Worm (Caenorhabditis elegans) whole organism, late embryonic: ENCODE data around the gene F35G12.12.

Source experiments
- F13H6.1 ChIP-seq: sonication (generic microtip); optimal IDR thresholded peaks from 2 replicates; lab custom pipeline; 2016; ENCODE audit warnings: missing genetic modification characterization, missing compliant biosample characterization
- T23F11.4 ChIP-seq: fragments of 200-800 bp; sonication (Bioruptor generic); optimal IDR thresholded peaks from 2 replicates; lab custom pipeline; 2018; ENCODE audit warnings: mild to moderate bottlenecking, missing genetic modification characterization, missing compliant biosample characterization
- Y22D7AL.16 ChIP-seq: sonication (generic microtip); optimal IDR thresholded peaks from 2 replicates; lab custom pipeline; 2016; ENCODE audit warnings: missing genetic modification characterization, missing compliant biosample characterization
- ama-1 ChIP-seq: fragments of 150-350 bp; optimal IDR thresholded peaks from 2 replicates; lab custom pipeline; 2014
- ceh-19 ChIP-seq: fragments of 200-800 bp; sonication (Bioruptor generic); optimal IDR thresholded peaks from 2 replicates; lab custom pipeline; 2018; ENCODE audit warnings: mild to moderate bottlenecking, missing genetic modification characterization, missing compliant biosample characterization
- ceh-24 ChIP-seq: sonication (generic microtip); optimal IDR thresholded peaks from 2 replicates; lab custom pipeline; 2016; ENCODE audit warnings: mild to moderate bottlenecking, missing genetic modification characterization, missing compliant biosample characterization
- ceh-30 ChIP-seq: fragments of 150-350 bp; optimal IDR thresholded peaks from 2 replicates; lab custom pipeline; 2014; ENCODE audit warnings: missing biosample characterization, missing genetic modification characterization
- ceh-31 ChIP-seq: sonication (generic microtip); optimal IDR thresholded peaks from 2 replicates; lab custom pipeline; 2016; ENCODE audit warnings: missing genetic modification characterization, missing compliant biosample characterization
- ceh-34 ChIP-seq: sonication (generic microtip); optimal IDR thresholded peaks from 2 replicates; lab custom pipeline; 2016; ENCODE audit warnings: mild to moderate bottlenecking, missing genetic modification characterization, missing compliant biosample characterization
- ceh-45 ChIP-seq: fragments of 200-800 bp; sonication (Bioruptor generic); IDR thresholded peaks from 2 replicates; pipeline ENCODE4 v1.3.6; 2022; ENCODE audit warnings: missing genetic modification reagents, missing genetic modification characterization, missing compliant biosample characterization
- ceh-6 ChIP-seq: fragments of 200-800 bp; sonication (Bioruptor generic); optimal IDR thresholded peaks from 2 replicates; lab custom pipeline; 2018; ENCODE audit warnings: mild to moderate bottlenecking, missing genetic modification characterization, missing compliant biosample characterization
- dve-1 ChIP-seq: sonication (generic microtip); optimal IDR thresholded peaks from 2 replicates; lab custom pipeline; 2017; ENCODE audit warnings: antibody characterized with exemption, mild to moderate bottlenecking, missing genetic modification characterization, missing compliant biosample characterization
- elt-2 ChIP-seq: sonication (generic microtip); optimal IDR thresholded peaks from 2 replicates; lab custom pipeline; 2016; ENCODE audit warnings: missing genetic modification reagents, missing genetic modification characterization, missing compliant biosample characterization
- eyg-1 ChIP-seq: sonication (generic microtip); optimal IDR thresholded peaks from 2 replicates; lab custom pipeline; 2016; ENCODE audit warnings: missing genotype, missing genetic modification characterization, missing compliant biosample characterization
- hlh-15 ChIP-seq: sonication (generic microtip); optimal IDR thresholded peaks from 2 replicates; lab custom pipeline; 2016; ENCODE audit warnings: missing genetic modification characterization, missing compliant biosample characterization
- hlh-8 ChIP-seq: sonication (generic microtip); optimal IDR thresholded peaks from 2 replicates; lab custom pipeline; 2016; ENCODE audit warnings: missing genotype, missing genetic modification characterization, missing compliant biosample characterization
- lim-6 ChIP-seq: sonication (generic microtip); optimal IDR thresholded peaks from 2 replicates; lab custom pipeline; 2016; ENCODE audit warnings: missing genetic modification characterization, missing compliant biosample characterization
- lin-11 ChIP-seq: fragments of 200-800 bp; sonication (Bioruptor generic); optimal IDR thresholded peaks from 2 replicates; lab custom pipeline; 2018; ENCODE audit warnings: mild to moderate bottlenecking, missing genetic modification characterization, missing compliant biosample characterization
- mec-3 ChIP-seq: sonication (generic microtip); optimal IDR thresholded peaks from 2 replicates; lab custom pipeline; 2016; ENCODE audit warnings: borderline replicate concordance, missing genetic modification characterization, missing compliant biosample characterization
- nfya-1 ChIP-seq: sonication (generic microtip); optimal IDR thresholded peaks from 2 replicates; lab custom pipeline; 2017; ENCODE audit warnings: missing genetic modification characterization, mild to moderate bottlenecking, missing compliant biosample characterization, antibody characterized with exemption, moderate library complexity
- nhr-232 ChIP-seq: sonication (generic microtip); optimal IDR thresholded peaks from 2 replicates; lab custom pipeline; 2016; ENCODE audit warnings: missing genetic modification characterization, missing compliant biosample characterization
- pax-1 ChIP-seq: fragments of 150-350 bp; optimal IDR thresholded peaks from 2 replicates; lab custom pipeline; 2014; ENCODE audit warnings: missing biosample characterization, missing genetic modification characterization
- rnt-1 ChIP-seq: sonication (generic microtip); optimal IDR thresholded peaks from 2 replicates; lab custom pipeline; 2016; ENCODE audit warnings: missing genetic modification characterization, missing compliant biosample characterization
- sox-2 ChIP-seq: fragments of 200-800 bp; sonication (Bioruptor generic); IDR thresholded peaks from 2 replicates; pipeline ENCODE4 v1.3.6; 2022; ENCODE audit warnings: missing genetic modification reagents, missing genetic modification characterization, missing compliant biosample characterization
- syd-9 ChIP-seq: sonication (generic microtip); optimal IDR thresholded peaks from 2 replicates; lab custom pipeline; 2016; ENCODE audit warnings: mild to moderate bottlenecking, missing genetic modification characterization, moderate library complexity, missing compliant biosample characterization
- tbx-2 ChIP-seq: sonication (generic microtip); optimal IDR thresholded peaks from 2 replicates; lab custom pipeline; 2016; ENCODE audit warnings: missing genetic modification characterization, missing compliant biosample characterization
- tbx-7 ChIP-seq: sonication (generic microtip); optimal IDR thresholded peaks from 2 replicates; lab custom pipeline; 2016; ENCODE audit warnings: missing genotype, missing genetic modification characterization, missing compliant biosample characterization
- unc-3 ChIP-seq, 2 experiments: fragments of 200-800 bp in 1 of 2; sonication (Bioruptor generic) in 1 of 2; sonication (generic microtip) in 1 of 2; conservative IDR thresholded peaks in 1 of 2; optimal IDR thresholded peaks in 1 of 2; 2 replicates each; pipeline versions ENCODE4 v1.3.6 to Lab custom; 2016 to 2022; ENCODE audit warnings: missing compliant biosample characterization in 2 of 2, missing genetic modification characterization in 2 of 2, missing genetic modification reagents in 1 of 2
- unc-42 ChIP-seq: sonication (generic microtip); optimal IDR thresholded peaks from 2 replicates; lab custom pipeline; 2016; ENCODE audit warnings: missing genotype, missing genetic modification characterization, missing compliant biosample characterization
- unc-55 ChIP-seq: sonication (generic microtip); optimal IDR thresholded peaks from 2 replicates; lab custom pipeline; 2017; ENCODE audit warnings: missing biosample characterization, missing genetic modification reagents, missing genetic modification characterization
- unc-86 ChIP-seq: sonication (generic microtip); optimal IDR thresholded peaks from 2 replicates; lab custom pipeline; 2016; ENCODE audit warnings: missing genetic modification characterization, missing compliant biosample characterization
- ztf-16 ChIP-seq: sonication (generic microtip); optimal IDR thresholded peaks from 2 replicates; lab custom pipeline; 2017; ENCODE audit warnings: missing genetic modification characterization, missing compliant biosample characterization

Gene F35G12.12

ce11 chrIII:4601286-4601685, 19.7 kb downstream of the F35G12.12 start:
- no peak for TF ChIP-seq sox-2 (GFP tag; lab: Robert Waterston, UW)
- no peak for TF ChIP-seq ama-1 (lab: Kevin White, UChicago)
- TF ChIP-seq eyg-1 (tag; lab: Kevin White, UChicago) = no peak
- TF ChIP-seq unc-3 (GFP tag; conservative IDR thresholded peaks at IDR 0.05; lab: Robert Waterston, UW) = no peak
- TF ChIP-seq unc-3 (tag; optimal IDR thresholded peaks at IDR 0.05; lab: Kevin White, UChicago) = no peak
- TF ChIP-seq ceh-24 = no peak
- TF ChIP-seq nhr-232 = no peak
- no peak for TF ChIP-seq nfya-1 (tag; lab: Kevin White, UChicago)
- no peak for TF ChIP-seq hlh-8 (tag; lab: Kevin White, UChicago)
- no peak for TF ChIP-seq unc-55
- no peak for TF ChIP-seq ceh-45 (GFP tag; lab: Robert Waterston, UW)
- TF ChIP-seq ceh-19 (GFP tag; lab: Kevin White, UChicago) = no peak
- no peak for TF ChIP-seq lin-11 (tag; lab: Kevin White, UChicago)
- no peak for TF ChIP-seq lim-6
- no peak for TF ChIP-seq ceh-34
- TF ChIP-seq dve-1 = no peak

- TF ChIP-seq Y22D7AL.16 (tag; lab: Kevin White, UChicago) = no peak
- TF ChIP-seq pax-1 (tag; lab: Kevin White, UChicago) = no peak
- no peak for TF ChIP-seq lim-6
- TF ChIP-seq tbx-2 (tag; lab: Kevin White, UChicago) = no peak
- TF ChIP-seq nhr-232 = no peak
- no peak for TF ChIP-seq syd-9 (tag; lab: Kevin White, UChicago)
- TF ChIP-seq hlh-15 (tag; lab: Kevin White, UChicago) = no peak
These were observed 22.2 kb downstream of the F35G12.12 start for ce11 chrIII:4603837-4604236.

- TF ChIP-seq ztf-16 (tag; lab: Kevin White, UChicago) (no peak), T23F11.4 (GFP tag; lab: Kevin White, UChicago) (no peak), tbx-2 (tag; lab: Kevin White, UChicago) (peak; percentile 49), rnt-1 (tag; lab: Kevin White, UChicago) (no peak), ceh-45 (GFP tag; lab: Robert Waterston, UW) (no peak), ceh-31 (tag; lab: Kevin White, UChicago) (peak; percentile 67), tbx-7 (tag; lab: Kevin White, UChicago) (no peak), hlh-15 (tag; lab: Kevin White, UChicago) (no peak), hlh-8 (tag; lab: Kevin White, UChicago) (no peak), nfya-1 (tag; lab: Kevin White, UChicago) (peak; percentile 54), unc-42 (peak; percentile 74)
These were observed 30.8 kb downstream of the F35G12.12 start, which contains the start of gene sel-2 for ce11 chrIII:4612334-4612953. Gene sel-2, minus strand, starts transcription at chrIII:4612384.

- TF ChIP-seq unc-3 (GFP tag; conservative IDR thresholded peaks at IDR 0.05; lab: Robert Waterston, UW) (no peak), unc-3 (tag; optimal IDR thresholded peaks at IDR 0.05; lab: Kevin White, UChicago) (no peak), ceh-6 (no peak), mec-3 (tag; lab: Kevin White, UChicago) (no peak), nfya-1 (tag; lab: Kevin White, UChicago) (no peak), ceh-30 (tag; lab: Kevin White, UChicago) (no peak), unc-86 (tag; lab: Kevin White, UChicago) (no peak), F13H6.1 (tag; lab: Kevin White, UChicago) (peak; percentile 1), elt-2 (tag; lab: Kevin White, UChicago) (no peak)
These were observed 34.5 kb downstream of the F35G12.12 start, which contains the start of gene lips-3 for ce11 chrIII:4616071-4616571. Gene lips-3, plus strand, starts transcription at chrIII:4616528.
